Fruit fly (Drosophila melanogaster): ENCODE measurements around the gene foxo.

foxo gene

DNA sequence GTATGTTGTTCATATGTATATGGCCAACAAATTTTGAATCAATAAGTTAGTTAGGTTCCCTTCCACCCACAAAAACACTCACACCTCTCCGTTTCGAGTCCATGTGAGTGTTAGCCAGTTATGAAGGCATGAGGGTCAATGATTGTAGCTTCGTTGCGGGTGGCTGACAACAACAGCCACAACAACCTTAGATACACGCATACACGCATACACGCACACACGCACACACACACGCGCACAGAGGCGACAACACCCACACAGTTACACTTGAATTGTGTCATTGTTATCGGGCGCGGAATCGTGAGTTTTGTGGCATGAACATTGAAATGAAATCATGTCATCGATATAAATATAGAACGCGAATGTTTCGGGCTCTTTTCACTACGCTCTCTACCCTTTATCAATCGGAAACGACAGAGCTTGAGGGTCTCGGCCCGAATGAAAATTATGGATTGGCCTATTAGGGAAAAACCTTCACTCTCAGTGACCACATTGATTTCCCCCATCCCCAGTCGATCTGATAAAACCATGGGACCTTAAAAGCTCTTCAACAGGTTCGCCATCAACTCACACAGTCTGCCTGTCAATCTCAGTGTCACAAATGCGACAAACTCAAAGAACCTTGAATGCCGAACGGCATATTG, 37.2 kb upstream of the foxo start:
- no peak for TF ChIP-seq usp (GFP tag; optimal IDR thresholded peaks at IDR 0.05)
- no peak for TF ChIP-seq EcR (GFP tag; optimal IDR thresholded peaks at IDR 0.05)
- no peak for TF ChIP-seq CG8478 (optimal IDR thresholded peaks at IDR 0.05)
- TF ChIP-seq pan (optimal IDR thresholded peaks at IDR 0.05) = no peak
- TF ChIP-seq Dll (optimal IDR thresholded peaks at IDR 0.05) = no peak
- TF ChIP-seq psq (optimal IDR thresholded peaks at IDR 0.05) = no peak

DNA sequence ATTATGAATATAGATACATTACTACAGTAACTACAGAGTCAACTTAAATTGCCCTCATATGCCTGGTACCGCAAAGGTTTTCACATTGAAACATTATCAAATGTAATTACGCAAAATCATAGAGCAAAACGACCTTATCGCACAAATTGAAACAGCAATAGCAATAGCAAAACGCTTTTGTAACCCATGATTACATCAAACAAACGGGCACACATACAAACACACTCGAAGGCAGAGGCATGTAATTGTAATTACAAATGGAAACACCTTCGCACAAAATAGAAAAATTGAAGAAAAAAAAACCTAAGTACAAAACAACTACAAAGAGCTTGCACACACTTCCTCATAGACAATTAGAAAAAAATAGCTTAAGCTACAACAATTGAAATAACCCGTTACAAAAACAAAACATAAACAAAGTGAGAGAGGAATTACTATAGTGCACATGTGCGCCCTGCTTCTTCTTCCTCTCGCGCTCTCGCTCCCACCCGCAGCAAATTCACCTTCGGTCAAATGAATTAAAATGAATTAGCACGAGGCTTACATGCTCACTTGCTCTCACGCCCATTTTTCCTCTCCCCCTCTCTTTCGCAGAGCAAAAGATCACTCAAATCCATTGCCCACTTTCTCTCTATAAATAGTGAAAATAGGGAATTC, 36.3 kb upstream of the foxo start:
- TF ChIP-seq usp (GFP tag; optimal IDR thresholded peaks at IDR 0.05) = no peak
- TF ChIP-seq CG8478 (optimal IDR thresholded peaks at IDR 0.05) = no peak
- no peak for TF ChIP-seq psq (optimal IDR thresholded peaks at IDR 0.05)
- no peak for TF ChIP-seq EcR (GFP tag; optimal IDR thresholded peaks at IDR 0.05)
- no peak for TF ChIP-seq pan (optimal IDR thresholded peaks at IDR 0.05)
- TF ChIP-seq Dll (optimal IDR thresholded peaks at IDR 0.05) = no peak

DNA sequence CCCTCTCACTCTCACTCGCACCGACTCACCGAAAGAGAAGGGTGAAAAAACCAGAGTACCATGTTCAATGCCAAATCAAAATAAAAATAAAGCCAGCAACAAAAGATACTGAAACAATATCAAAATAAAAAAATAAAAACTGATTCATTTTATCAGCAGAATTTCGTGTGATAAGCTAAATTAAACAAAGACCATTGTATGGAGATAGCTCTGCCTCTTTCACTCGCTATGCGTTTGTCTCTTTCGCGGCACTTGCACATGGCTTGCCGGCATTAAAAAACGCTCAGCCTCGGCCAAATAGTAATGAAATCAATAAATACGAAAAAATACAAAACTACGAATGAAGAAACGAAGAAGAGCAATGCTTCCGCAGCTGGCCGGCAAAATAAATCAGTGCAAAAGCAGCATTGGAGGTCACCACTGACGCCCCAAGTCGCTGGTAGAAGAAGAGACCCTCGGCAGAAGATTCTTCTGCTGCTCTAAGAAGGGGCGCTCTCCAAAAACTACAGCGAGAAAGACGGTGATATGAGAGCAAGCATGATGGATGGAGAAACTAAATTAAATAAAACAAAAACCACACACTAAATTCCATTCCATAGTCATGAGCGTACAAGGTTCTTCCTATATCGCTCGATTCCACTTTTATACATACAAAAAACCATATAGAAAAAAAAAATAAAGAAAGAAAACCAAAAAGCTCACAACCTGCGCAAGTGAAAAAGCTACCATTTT, 32.4 kb upstream of the foxo start:
- TF ChIP-seq psq (optimal IDR thresholded peaks at IDR 0.05) = no peak
- no peak for TF ChIP-seq pan (optimal IDR thresholded peaks at IDR 0.05)
- no peak for TF ChIP-seq Dll (optimal IDR thresholded peaks at IDR 0.05)
- TF ChIP-seq CG8478 (optimal IDR thresholded peaks at IDR 0.05) = no peak
- no peak for TF ChIP-seq usp (GFP tag; optimal IDR thresholded peaks at IDR 0.05)
- TF ChIP-seq EcR (GFP tag; optimal IDR thresholded peaks at IDR 0.05) = no peak

DNA sequence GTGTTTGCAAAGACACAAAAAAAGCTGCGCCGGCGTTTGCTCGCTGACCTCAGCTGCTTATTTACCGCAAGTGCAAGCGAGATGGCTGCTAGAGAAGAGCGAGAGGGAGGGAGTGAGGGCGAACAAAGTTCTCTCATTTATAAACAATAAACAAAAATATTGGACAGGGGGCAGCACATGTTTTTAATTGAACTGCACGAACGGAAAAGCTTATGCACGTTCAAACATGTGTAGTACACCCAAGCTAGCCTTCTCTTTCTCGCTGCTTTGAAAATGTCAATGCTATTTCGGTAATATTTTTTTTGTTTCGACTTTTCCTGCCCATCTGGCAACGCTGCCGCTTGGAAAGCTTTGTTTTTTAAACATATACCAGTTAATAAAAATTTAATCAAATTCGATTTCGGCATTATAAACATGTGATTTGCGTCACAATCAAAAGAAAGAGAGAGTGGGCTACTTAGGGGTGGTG, 31.8 kb upstream of the foxo start:
- TF ChIP-seq usp (GFP tag; optimal IDR thresholded peaks at IDR 0.05) (no peak), CG8478 (optimal IDR thresholded peaks at IDR 0.05) (peak; percentile 31), EcR (GFP tag; optimal IDR thresholded peaks at IDR 0.05) (peak in 1 of 2 experiments; percentile 7)

- TF ChIP-seq CG8478 (optimal IDR thresholded peaks at IDR 0.05) (no peak), EcR (GFP tag; optimal IDR thresholded peaks at IDR 0.05) (no peak), psq (optimal IDR thresholded peaks at IDR 0.05) (no peak), pan (optimal IDR thresholded peaks at IDR 0.05) (no peak), usp (GFP tag; optimal IDR thresholded peaks at IDR 0.05) (no peak), Dll (optimal IDR thresholded peaks at IDR 0.05) (no peak)
Measured at dm6 chr3R:14025795-14026194, 30.9 kb upstream of the foxo start.

- TF ChIP-seq Dll (optimal IDR thresholded peaks at IDR 0.05) (no peak), usp (GFP tag; optimal IDR thresholded peaks at IDR 0.05) (no peak), pan (optimal IDR thresholded peaks at IDR 0.05) (no peak), EcR (GFP tag; optimal IDR thresholded peaks at IDR 0.05) (no peak), psq (optimal IDR thresholded peaks at IDR 0.05) (no peak), CG8478 (optimal IDR thresholded peaks at IDR 0.05) (no peak)
Measured at dm6 chr3R:14026212-14026952, 30.4 kb upstream of the foxo start.

- TF ChIP-seq Dll (optimal IDR thresholded peaks at IDR 0.05) = no peak
- no peak for TF ChIP-seq psq (optimal IDR thresholded peaks at IDR 0.05)
- no peak for TF ChIP-seq pan (optimal IDR thresholded peaks at IDR 0.05)
- TF ChIP-seq usp (GFP tag; optimal IDR thresholded peaks at IDR 0.05) = no peak
- TF ChIP-seq EcR (GFP tag; optimal IDR thresholded peaks at IDR 0.05) = peak; percentile 54 to 60
Measured at dm6 chr3R:14026953-14027721, 29.6 kb upstream of the foxo start.

dm6 chr3R:14028158-14028557, 28.6 kb upstream of the foxo start:
- no peak for TF ChIP-seq Dll (optimal IDR thresholded peaks at IDR 0.05)
- no peak for TF ChIP-seq CG8478 (optimal IDR thresholded peaks at IDR 0.05)
- TF ChIP-seq pan (optimal IDR thresholded peaks at IDR 0.05) = no peak
- TF ChIP-seq usp (GFP tag; optimal IDR thresholded peaks at IDR 0.05) = no peak
- no peak for TF ChIP-seq psq (optimal IDR thresholded peaks at IDR 0.05)
- TF ChIP-seq EcR (GFP tag; optimal IDR thresholded peaks at IDR 0.05) = no peak

DNA sequence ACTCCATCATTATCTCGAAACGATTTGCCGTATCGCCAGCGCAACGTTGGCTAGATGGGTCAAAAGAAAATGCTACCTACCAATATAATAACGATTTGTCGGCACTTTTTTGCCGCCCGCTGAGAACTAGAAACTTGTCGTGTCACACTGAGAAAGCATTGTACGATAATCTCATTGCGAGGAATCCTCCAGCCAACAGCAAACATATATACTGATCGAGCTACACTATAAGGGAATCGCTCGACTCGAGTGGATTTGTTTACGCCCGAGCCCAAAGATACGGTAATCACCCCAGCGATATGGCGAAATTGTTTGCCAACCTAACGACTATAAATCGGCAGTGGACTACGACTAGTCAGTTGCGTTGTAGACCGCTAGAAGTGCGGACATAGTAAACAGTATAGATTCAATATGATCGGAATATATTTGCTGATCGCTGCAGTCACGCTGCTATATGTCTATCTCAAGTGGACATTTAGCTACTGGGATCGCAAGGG, 27.8 kb upstream of the foxo start, which contains the start of gene Cyp6d5:
Gene Cyp6d5, plus strand, starts transcription at position 356 of the 497 bp plus-strand sequence.
- no peak for TF ChIP-seq CG8478 (optimal IDR thresholded peaks at IDR 0.05)
- TF ChIP-seq psq (optimal IDR thresholded peaks at IDR 0.05) = no peak
- no peak for TF ChIP-seq usp (GFP tag; optimal IDR thresholded peaks at IDR 0.05)
- TF ChIP-seq pan (optimal IDR thresholded peaks at IDR 0.05) = no peak
- no peak for TF ChIP-seq Dll (optimal IDR thresholded peaks at IDR 0.05)
- no peak for TF ChIP-seq EcR (GFP tag; optimal IDR thresholded peaks at IDR 0.05)

DNA sequence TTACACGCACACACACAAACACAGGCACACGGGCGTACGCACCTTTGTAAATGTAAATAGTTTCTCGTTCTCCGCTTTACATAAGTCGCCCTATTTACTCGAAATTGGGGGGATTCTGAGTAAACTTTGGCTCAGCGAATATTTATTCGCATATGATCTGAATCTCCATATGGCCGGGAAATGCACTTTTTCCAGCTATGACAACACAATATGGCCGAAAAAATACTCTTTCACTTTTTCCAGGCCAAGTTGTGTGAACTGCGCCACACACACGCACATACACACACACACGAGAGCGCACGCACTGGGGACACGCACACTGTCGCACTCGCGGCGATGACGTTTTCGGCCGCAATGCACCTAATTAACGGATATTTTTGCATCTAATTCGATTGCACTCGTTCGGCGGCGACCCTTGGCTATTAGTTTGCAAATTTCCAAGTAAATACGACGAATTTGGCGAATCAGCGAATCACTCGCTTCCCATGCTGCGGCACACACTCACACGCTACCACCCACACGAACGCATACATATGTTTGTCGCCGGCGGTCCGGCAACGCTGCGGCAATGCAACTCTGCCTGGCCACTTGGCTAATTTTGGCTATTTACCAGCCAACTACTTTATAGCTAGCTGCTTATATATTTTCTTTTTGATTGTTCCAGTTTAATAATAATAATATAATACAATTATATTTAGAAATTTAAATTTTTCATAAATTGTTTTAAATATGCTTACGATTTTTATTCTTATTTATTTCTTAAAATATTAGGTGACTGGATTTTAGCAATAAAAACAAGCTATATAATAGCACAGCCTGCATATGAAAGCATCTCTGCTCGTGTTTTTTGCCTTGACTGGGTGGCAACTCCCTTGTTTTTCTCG, 25.0 kb upstream of the foxo start, which contains the start of the genes rdx and CG3061:
Gene rdx, minus strand, starts transcription at position 527 of the 884 bp plus-strand sequence.
Gene CG3061, plus strand, starts transcription at position 841 of the 884 bp plus-strand sequence.
- TF ChIP-seq CG8478 (optimal IDR thresholded peaks at IDR 0.05) (peak; percentile 50), Dll (optimal IDR thresholded peaks at IDR 0.05) (no peak)
